Worm (Caenorhabditis elegans) whole organism, midembryonic: ENCODE measurements around the gene srlf-15.

Experiments
- T22C8.4 ChIP-seq: fragments of 200-800 bp; sonication (Bioruptor generic); IDR thresholded peaks from 2 replicates; pipeline ENCODE4 v1.3.6; 2022; ENCODE audit warnings: missing genetic modification characterization, missing compliant biosample characterization
- cog-1 ChIP-seq: sonication (generic microtip); optimal IDR thresholded peaks from 2 replicates; lab custom pipeline; 2016; ENCODE audit warnings: missing genetic modification characterization, missing compliant biosample characterization
- flt-1 ChIP-seq: fragments of 200-800 bp; sonication (Bioruptor generic); IDR thresholded peaks from 2 replicates; pipeline ENCODE4 v1.3.6; 2022; ENCODE audit warnings: missing genetic modification characterization, missing compliant biosample characterization
- klf-2 ChIP-seq: fragments of 200-800 bp; sonication (Bioruptor generic); conservative IDR thresholded peaks from 2 replicates; pipeline ENCODE4 v1.3.6; 2022; ENCODE audit warnings: missing genetic modification reagents, missing genetic modification characterization, missing compliant biosample characterization
- med-1 ChIP-seq: sonication (generic microtip); optimal IDR thresholded peaks from 2 replicates; lab custom pipeline; 2017; ENCODE audit warnings: missing genetic modification characterization, mild to moderate bottlenecking, missing compliant biosample characterization, antibody characterized with exemption, missing genetic modification reagents; ENCODE audit not compliant: insufficient read depth
- ref-1 ChIP-seq: fragments of 200-800 bp; sonication (Bioruptor generic); conservative IDR thresholded peaks from 2 replicates; pipeline ENCODE4 v1.3.6; 2022; ENCODE audit warnings: missing genetic modification reagents, missing genetic modification characterization, missing compliant biosample characterization
- tab-1 ChIP-seq: fragments of 200-800 bp; sonication (Bioruptor generic); IDR thresholded peaks from 2 replicates; pipeline ENCODE4 v1.3.6; 2022; ENCODE audit warnings: missing genetic modification characterization, missing compliant biosample characterization
- ztf-23 ChIP-seq: fragments of 200-800 bp; sonication (Bioruptor generic); IDR thresholded peaks from 2 replicates; pipeline ENCODE4 v1.3.6; 2022; ENCODE audit warnings: missing genetic modification reagents, missing genetic modification characterization, missing compliant biosample characterization
- ztf-29 ChIP-seq: fragments of 200-800 bp; sonication (Bioruptor generic); IDR thresholded peaks from 2 replicates; pipeline ENCODE4 v1.3.6; 2022; ENCODE audit warnings: missing genetic modification reagents, missing genetic modification characterization, missing compliant biosample characterization

Gene srlf-15

ce11 chrII:11010914-11011313 lies 25.0 kb upstream of the srlf-15 start:
- TF ChIP-seq klf-2 (no peak), ztf-29 (GFP tag; lab: Robert Waterston, UW) (no peak), cog-1 (no peak), tab-1 (GFP tag; lab: Robert Waterston, UW) (no peak), ztf-23 (GFP tag; lab: Robert Waterston, UW) (no peak), T22C8.4 (GFP tag; lab: Robert Waterston, UW) (no peak), ref-1 (no peak), med-1 (GFP tag; lab: Kevin White, UChicago) (no peak), flt-1 (GFP tag; lab: Robert Waterston, UW) (no peak)

ce11 chrII:11012532-11013179 lies 23.2 kb upstream of the srlf-15 start:
- TF ChIP-seq klf-2 (no peak), ztf-29 (GFP tag; lab: Robert Waterston, UW) (no peak), ztf-23 (GFP tag; lab: Robert Waterston, UW) (peak; percentile 66; the same call in 1 of the 2 replicates), ref-1 (no peak), flt-1 (GFP tag; lab: Robert Waterston, UW) (0 out of 2 replicates have a peak, but pooled peaks have one; percentile 5), tab-1 (GFP tag; lab: Robert Waterston, UW) (0 out of 2 replicates have a peak, but pooled peaks have one; percentile 35)

- TF ChIP-seq ztf-23 (GFP tag; lab: Robert Waterston, UW), result no peak
- TF ChIP-seq T22C8.4 (GFP tag; lab: Robert Waterston, UW), result no peak
- TF ChIP-seq tab-1 (GFP tag; lab: Robert Waterston, UW), result no peak
- TF ChIP-seq ref-1, result no peak
- TF ChIP-seq flt-1 (GFP tag; lab: Robert Waterston, UW), result no peak
- TF ChIP-seq klf-2, result no peak
- TF ChIP-seq med-1 (GFP tag; lab: Kevin White, UChicago), result no peak
- TF ChIP-seq cog-1, result no peak
- TF ChIP-seq ztf-29 (GFP tag; lab: Robert Waterston, UW), result no peak
Observed at ce11 chrII:11013667-11014066, 22.2 kb upstream of the srlf-15 start, which contains the start of gene col-81. Gene col-81 (minus strand): TSS chrII:11013767.

ce11 chrII:11015210-11015609 lies 20.7 kb upstream of the srlf-15 start:
- TF ChIP-seq ref-1, result no peak
- no peak for TF ChIP-seq T22C8.4 (GFP tag; lab: Robert Waterston, UW)
- TF ChIP-seq cog-1, result no peak
- TF ChIP-seq ztf-29 (GFP tag; lab: Robert Waterston, UW), result no peak
- no peak for TF ChIP-seq klf-2
- no peak for TF ChIP-seq flt-1 (GFP tag; lab: Robert Waterston, UW)
- no peak for TF ChIP-seq ztf-23 (GFP tag; lab: Robert Waterston, UW)
- no peak for TF ChIP-seq tab-1 (GFP tag; lab: Robert Waterston, UW)
- TF ChIP-seq med-1 (GFP tag; lab: Kevin White, UChicago), result no peak

- no peak for TF ChIP-seq med-1 (GFP tag; lab: Kevin White, UChicago)
- TF ChIP-seq klf-2, result no peak
- no peak for TF ChIP-seq flt-1 (GFP tag; lab: Robert Waterston, UW)
- TF ChIP-seq tab-1 (GFP tag; lab: Robert Waterston, UW), result no peak
- no peak for TF ChIP-seq cog-1
- no peak for TF ChIP-seq ztf-29 (GFP tag; lab: Robert Waterston, UW)
- TF ChIP-seq ref-1, result no peak
- TF ChIP-seq ztf-23 (GFP tag; lab: Robert Waterston, UW), result no peak
- TF ChIP-seq T22C8.4 (GFP tag; lab: Robert Waterston, UW), result no peak
Observed at ce11 chrII:11015734-11016133, 20.1 kb upstream of the srlf-15 start.

ce11 chrII:11016435-11016834 lies 19.4 kb upstream of the srlf-15 start:
- TF ChIP-seq ztf-23 (GFP tag; lab: Robert Waterston, UW), result no peak
- TF ChIP-seq med-1 (GFP tag; lab: Kevin White, UChicago), result no peak
- no peak for TF ChIP-seq ztf-29 (GFP tag; lab: Robert Waterston, UW)
- no peak for TF ChIP-seq cog-1
- TF ChIP-seq ref-1, result no peak
- TF ChIP-seq klf-2, result no peak
- no peak for TF ChIP-seq tab-1 (GFP tag; lab: Robert Waterston, UW)

- TF ChIP-seq ref-1 (no peak), flt-1 (GFP tag; lab: Robert Waterston, UW) (no peak), cog-1 (no peak), med-1 (GFP tag; lab: Kevin White, UChicago) (no peak), klf-2 (no peak), T22C8.4 (GFP tag; lab: Robert Waterston, UW) (no peak), ztf-29 (GFP tag; lab: Robert Waterston, UW) (no peak), tab-1 (GFP tag; lab: Robert Waterston, UW) (no peak), ztf-23 (GFP tag; lab: Robert Waterston, UW) (no peak)
Observed at ce11 chrII:11016835-11016883, 19.2 kb upstream of the srlf-15 start, which contains the start of gene ram-2. Gene ram-2 (minus strand): TSS chrII:11016881.

- TF ChIP-seq tab-1 (GFP tag; lab: Robert Waterston, UW), result no peak
- no peak for TF ChIP-seq flt-1 (GFP tag; lab: Robert Waterston, UW)
- TF ChIP-seq ztf-23 (GFP tag; lab: Robert Waterston, UW), result no peak
- no peak for TF ChIP-seq T22C8.4 (GFP tag; lab: Robert Waterston, UW)
- no peak for TF ChIP-seq med-1 (GFP tag; lab: Kevin White, UChicago)
- no peak for TF ChIP-seq klf-2
- no peak for TF ChIP-seq cog-1
- TF ChIP-seq ref-1, result no peak
- no peak for TF ChIP-seq ztf-29 (GFP tag; lab: Robert Waterston, UW)
Observed at ce11 chrII:11016884-11017283, 19.0 kb upstream of the srlf-15 start.

- TF ChIP-seq klf-2 (no peak), flt-1 (GFP tag; lab: Robert Waterston, UW) (no peak), ref-1 (no peak), ztf-23 (GFP tag; lab: Robert Waterston, UW) (no peak), cog-1 (no peak), med-1 (GFP tag; lab: Kevin White, UChicago) (no peak), ztf-29 (GFP tag; lab: Robert Waterston, UW) (no peak), T22C8.4 (GFP tag; lab: Robert Waterston, UW) (no peak), tab-1 (GFP tag; lab: Robert Waterston, UW) (no peak)
Observed at ce11 chrII:11020707-11021106, 15.2 kb upstream of the srlf-15 start.

ce11 chrII:11022023-11022422 lies 13.9 kb upstream of the srlf-15 start, which contains the start of gene let-858:
Gene let-858 (plus strand): TSS chrII:11022370.
- TF ChIP-seq klf-2 (no peak), ztf-23 (GFP tag; lab: Robert Waterston, UW) (no peak), med-1 (GFP tag; lab: Kevin White, UChicago) (no peak), T22C8.4 (GFP tag; lab: Robert Waterston, UW) (no peak)
